Fruit fly (Drosophila melanogaster) whole organism, prepupa: Measurements from ENCODE around the gene CG31178.

Experiments
- CG3032 ChIP-seq: fragments of 200-800 bp; optimal IDR thresholded peaks from 2 replicates; lab custom pipeline; 2019; ENCODE audit warnings: missing biosample characterization, mild to moderate bottlenecking, missing genetic modification characterization, moderate library complexity
- CG6163 ChIP-seq: fragments of 200-800 bp; sonication (Bioruptor generic); IDR thresholded peaks from 3 replicates; pipeline ENCODE4 v1.3.6; 2022; ENCODE audit warnings: missing biosample characterization, missing genetic modification characterization
- CG6276 ChIP-seq: fragments of 200-800 bp; sonication (Bioruptor generic); optimal IDR thresholded peaks from 2 replicates; lab custom pipeline; 2017; ENCODE audit warnings: missing biosample characterization, mild to moderate bottlenecking, missing genetic modification characterization
- CG6792 ChIP-seq: fragments of 200-800 bp; sonication (Bioruptor generic); optimal IDR thresholded peaks from 3 replicates; lab custom pipeline; 2016; ENCODE audit warnings: missing biosample characterization, missing genetic modification characterization
- CG6854 ChIP-seq: fragments of 200-800 bp; sonication (Bioruptor generic); optimal IDR thresholded peaks from 2 replicates; lab custom pipeline; 2017; ENCODE audit warnings: missing biosample characterization, mild to moderate bottlenecking, missing genetic modification characterization
- Ets21C ChIP-seq: fragments of 200-800 bp; sonication (Bioruptor generic); optimal IDR thresholded peaks from 3 replicates; lab custom pipeline; 2016; ENCODE audit warnings: missing biosample characterization, missing genetic modification characterization
- Hr38 ChIP-seq: sonication (Bioruptor generic); optimal IDR thresholded peaks from 2 replicates; lab custom pipeline; 2016; ENCODE audit warnings: missing biosample characterization, missing genetic modification characterization
- Hr4 ChIP-seq: fragments of 200-800 bp; sonication (Bioruptor generic); optimal IDR thresholded peaks from 3 replicates; lab custom pipeline; 2016; ENCODE audit warnings: missing biosample characterization, missing genetic modification characterization
- dsx ChIP-seq: fragments of 200-800 bp; optimal IDR thresholded peaks from 3 replicates; lab custom pipeline; 2019; ENCODE audit warnings: missing biosample characterization, mild to moderate bottlenecking, missing genetic modification characterization, moderate library complexity; ENCODE audit not compliant: poor library complexity, severe bottlenecking
- ss ChIP-seq, 2 experiments: fragments of 200-800 bp; sonication (Bioruptor generic); optimal IDR thresholded peaks; 2 replicates in 1 of 2; 3 replicates in 1 of 2; lab custom pipeline; 2017 to 2018; ENCODE audit warnings: mild to moderate bottlenecking in 2 of 2, missing biosample characterization in 2 of 2, missing genetic modification characterization in 2 of 2, moderate library complexity in 1 of 2

- TF ChIP-seq CG6276 (GFP tag; lab: Kevin White, UChicago), result no peak
- TF ChIP-seq CG6163 (GFP tag; lab: Robert Waterston, UW), result no peak
- no peak for TF ChIP-seq dsx (GFP tag; lab: Kevin White, UChicago)
- no peak for TF ChIP-seq Ets21C (GFP tag; lab: Kevin White, UChicago)
- no peak for TF ChIP-seq CG6792 (GFP tag; lab: Kevin White, UChicago)
- no peak for TF ChIP-seq Hr38 (GFP tag; lab: Kevin White, UChicago)
- TF ChIP-seq CG6854 (GFP tag; lab: Kevin White, UChicago), result no peak
- TF ChIP-seq Hr4, result no peak
- TF ChIP-seq CG3032 (tag; lab: Kevin White, UChicago), result no peak
- TF ChIP-seq ss (GFP tag; optimal IDR thresholded peaks at IDR 0.05; lab: Kevin White, UChicago), result no peak
Measured at dm6 chr3R:21858290-21858875, 15.2 kb upstream of the CG31178 start.
